Worm (Caenorhabditis elegans) whole organism, young adult: Measurements from ENCODE around the gene czw-1.

Experiments used
- F22D6.2 ChIP-seq: sonication (generic microtip); optimal IDR thresholded peaks from 2 replicates; lab custom pipeline; 2016; ENCODE audit warnings: mild to moderate bottlenecking, missing genetic modification characterization, missing compliant biosample characterization
- F55B11.4 ChIP-seq: sonication (generic microtip); optimal IDR thresholded peaks from 2 replicates; lab custom pipeline; 2016; ENCODE audit warnings: missing compliant biosample characterization, missing genetic modification characterization, borderline replicate concordance; ENCODE audit not compliant: insufficient read depth
- F57A8.1 ChIP-seq: fragments of 200-800 bp; sonication (Bioruptor generic); optimal IDR thresholded peaks from 2 replicates; lab custom pipeline; 2018; ENCODE audit warnings: mild to moderate bottlenecking, missing genetic modification characterization, moderate library complexity, missing compliant biosample characterization
- aptf-2 ChIP-seq: fragments of 200-800 bp; sonication (Bioruptor generic); conservative IDR thresholded peaks from 2 replicates; pipeline ENCODE4 v1.3.6; 2022; ENCODE audit warnings: missing genetic modification reagents, missing genetic modification characterization, missing compliant biosample characterization
- bed-2 ChIP-seq: fragments of 200-800 bp; sonication (Bioruptor generic); IDR thresholded peaks from 2 replicates; pipeline ENCODE4 v1.3.6; 2022; ENCODE audit warnings: missing genetic modification reagents, missing genetic modification characterization, missing compliant biosample characterization
- fkh-3 ChIP-seq: sonication (generic microtip); optimal IDR thresholded peaks from 2 replicates; lab custom pipeline; 2016; ENCODE audit warnings: mild to moderate bottlenecking, missing genetic modification characterization, missing compliant biosample characterization
- him-1 ChIP-seq: sonication (generic microtip); optimal IDR thresholded peaks from 2 replicates; lab custom pipeline; 2016; ENCODE audit warnings: missing genotype, missing genetic modification reagents, missing genetic modification characterization, missing compliant biosample characterization
- hmg-20 ChIP-seq: fragments of 200-800 bp; sonication (Bioruptor generic); IDR thresholded peaks from 2 replicates; pipeline ENCODE4 v1.3.6; 2022; ENCODE audit warnings: missing genetic modification reagents, missing genetic modification characterization, missing compliant biosample characterization
- nhr-90 ChIP-seq: sonication (generic microtip); optimal IDR thresholded peaks from 2 replicates; lab custom pipeline; 2016; ENCODE audit warnings: missing genotype, mild to moderate bottlenecking, missing genetic modification characterization, missing compliant biosample characterization
- snpc-4 ChIP-seq, 5 experiments: fragments of 150-350 bp in 1 of 5; sonication (generic microtip) in 4 of 5; optimal IDR thresholded peaks; 2 replicates each; lab custom pipeline; 2014 to 2018; ENCODE audit warnings: missing genetic modification characterization in 5 of 5, missing biosample characterization in 3 of 5, antibody characterized with exemption in 2 of 5, mild to moderate bottlenecking in 2 of 5, missing compliant biosample characterization in 2 of 5, missing genotype in 2 of 5, moderate library complexity in 2 of 5, missing genetic modification reagents in 1 of 5

DNA sequence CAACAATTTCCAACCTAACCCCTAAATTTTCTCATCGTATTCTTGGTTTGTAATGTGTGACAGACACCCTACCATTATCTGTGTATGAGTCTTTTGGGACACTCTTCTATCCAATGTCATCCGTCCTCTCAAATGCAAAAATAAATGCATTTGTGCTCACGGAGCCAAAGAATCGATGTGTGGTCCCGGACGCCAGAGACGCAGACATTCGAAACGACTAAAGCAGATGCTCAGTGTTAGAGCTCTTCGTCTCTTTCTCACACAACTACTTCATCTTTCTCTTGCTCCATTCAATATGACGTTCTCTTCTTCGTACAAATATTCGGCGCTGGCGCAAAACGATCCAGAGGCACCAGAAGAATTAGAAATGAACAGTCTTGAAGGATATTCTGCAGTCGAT, 33.0 kb upstream of the czw-1 start, which contains the start of gene unc-24:
- no peak for TF ChIP-seq snpc-4 (GFP tag; optimal IDR thresholded peaks at IDR 0.05; lab: Kevin White, UChicago)
- no peak for TF ChIP-seq snpc-4 (tag; optimal IDR thresholded peaks at IDR 0.05; lab: Kevin White, UChicago)
- TF ChIP-seq F57A8.1 = no peak
- TF ChIP-seq F22D6.2 (tag; lab: Kevin White, UChicago) = no peak
- TF ChIP-seq nhr-90 (tag; lab: Kevin White, UChicago) = no peak
- TF ChIP-seq hmg-20 (GFP tag; lab: Robert Waterston, UW) = no peak
- no peak for TF ChIP-seq bed-2 (GFP tag; lab: Robert Waterston, UW)
- no peak for TF ChIP-seq fkh-3 (tag; lab: Kevin White, UChicago)
- TF ChIP-seq him-1 = no peak
- no peak for TF ChIP-seq F55B11.4 (tag; lab: Kevin White, UChicago)
- no peak for TF ChIP-seq aptf-2
